Fruit fly (Drosophila melanogaster) whole organism, embryonic: ENCODE measurements around the gene GstD11.

Experiments used
- Aef1 ChIP-seq: fragments of 200-800 bp; sonication (Bioruptor generic); IDR thresholded peaks from 3 replicates; pipeline ENCODE4 v1.3.6; 2022; ENCODE audit warnings: missing biosample characterization, missing genetic modification characterization
- CG10565 ChIP-seq: fragments of 200-800 bp; sonication (Bioruptor generic); optimal IDR thresholded peaks from 3 replicates; lab custom pipeline; 2016; ENCODE audit warnings: missing biosample characterization, mild to moderate bottlenecking, missing genetic modification characterization
- CG11093 ChIP-seq: fragments of 200-800 bp; sonication (Bioruptor generic); IDR thresholded peaks from 3 replicates; pipeline ENCODE4 v1.3.6; 2022; ENCODE audit warnings: missing biosample characterization, missing genetic modification characterization
- CG11560 ChIP-seq: fragments of 200-800 bp; sonication (Bioruptor generic); IDR thresholded peaks from 3 replicates; pipeline ENCODE4 v1.3.6; 2022; ENCODE audit warnings: missing biosample characterization, missing genetic modification characterization
- CG15479 ChIP-seq: fragments of 200-800 bp; sonication (Bioruptor generic); optimal IDR thresholded peaks from 3 replicates; lab custom pipeline; 2019; ENCODE audit warnings: missing biosample characterization, mild to moderate bottlenecking, missing genetic modification characterization, moderate library complexity
- CG15514 ChIP-seq: fragments of 200-800 bp; sonication (Bioruptor generic); optimal IDR thresholded peaks from 3 replicates; lab custom pipeline; 2017; ENCODE audit warnings: missing biosample characterization, missing genetic modification characterization, mild to moderate bottlenecking, moderate library complexity, missing genetic modification reagents
- CG1602 ChIP-seq: fragments of 200-800 bp; sonication (Bioruptor generic); optimal IDR thresholded peaks from 3 replicates; lab custom pipeline; 2016; ENCODE audit warnings: missing biosample characterization, missing genetic modification characterization
- CG16813 ChIP-seq: fragments of 200-800 bp; sonication (Bioruptor generic); IDR thresholded peaks from 3 replicates; pipeline ENCODE4 v1.3.6; 2022; ENCODE audit warnings: missing biosample characterization, missing genetic modification characterization; ENCODE audit not compliant: partially characterized antibody
- CG16863 ChIP-seq: fragments of 200-800 bp; sonication (Bioruptor generic); optimal IDR thresholded peaks from 3 replicates; lab custom pipeline; 2016; ENCODE audit warnings: missing biosample characterization, missing genetic modification characterization
- CG17328 ChIP-seq: fragments of 200-800 bp; sonication (Bioruptor generic); IDR thresholded peaks from 2 replicates; pipeline ENCODE4 v1.3.6; 2022; ENCODE audit warnings: missing biosample characterization, missing genetic modification characterization
- CG17829 ChIP-seq: fragments of 200-800 bp; optimal IDR thresholded peaks from 2 replicates; lab custom pipeline; 2019; ENCODE audit warnings: missing biosample characterization, mild to moderate bottlenecking, missing genetic modification characterization, moderate library complexity
- CG18764 ChIP-seq: fragments of 200-800 bp; sonication (Bioruptor generic); optimal IDR thresholded peaks from 3 replicates; lab custom pipeline; 2016; ENCODE audit warnings: missing biosample characterization, missing genetic modification characterization
- CG2875 ChIP-seq: fragments of 200-800 bp; sonication (Bioruptor generic); optimal IDR thresholded peaks from 2 replicates; lab custom pipeline; 2017; ENCODE audit warnings: missing biosample characterization, mild to moderate bottlenecking, missing genetic modification characterization, missing genetic modification reagents
- CG31224 ChIP-seq: fragments of 200-800 bp; sonication (Bioruptor generic); IDR thresholded peaks from 2 replicates; pipeline ENCODE4 v1.3.6; 2022; ENCODE audit warnings: missing biosample characterization, missing genetic modification characterization
- CG3407 ChIP-seq: fragments of 200-800 bp; sonication (Bioruptor generic); optimal IDR thresholded peaks from 2 replicates; lab custom pipeline; 2018; ENCODE audit warnings: missing biosample characterization, mild to moderate bottlenecking, missing genetic modification characterization
- CG8281 ChIP-seq: fragments of 200-800 bp; sonication (Bioruptor generic); optimal IDR thresholded peaks from 2 replicates; lab custom pipeline; 2018; ENCODE audit warnings: missing biosample characterization, mild to moderate bottlenecking, missing genetic modification characterization, moderate library complexity
- CG8359 ChIP-seq: fragments of 200-800 bp; sonication (Bioruptor generic); optimal IDR thresholded peaks from 2 replicates; lab custom pipeline; 2017; ENCODE audit warnings: missing biosample characterization, mild to moderate bottlenecking, missing genetic modification characterization, borderline replicate concordance
- CG8924 ChIP-seq: fragments of 200-800 bp; optimal IDR thresholded peaks from 3 replicates; lab custom pipeline; 2019; ENCODE audit warnings: missing biosample characterization, mild to moderate bottlenecking, missing genetic modification characterization, moderate library complexity
- CG9727 ChIP-seq: fragments of 200-800 bp; sonication (Bioruptor generic); optimal IDR thresholded peaks from 3 replicates; lab custom pipeline; 2017; ENCODE audit warnings: missing biosample characterization, mild to moderate bottlenecking, missing genetic modification characterization
- CG9797 ChIP-seq: fragments of 200-800 bp; sonication (Bioruptor generic); optimal IDR thresholded peaks from 3 replicates; lab custom pipeline; 2018; ENCODE audit warnings: missing biosample characterization, mild to moderate bottlenecking, missing genetic modification characterization
- CHES-1-like ChIP-seq: fragments of 200-800 bp; sonication (Bioruptor generic); optimal IDR thresholded peaks from 2 replicates; lab custom pipeline; 2016; ENCODE audit warnings: missing biosample characterization, missing genetic modification characterization
- Dll ChIP-seq: fragments of 200-800 bp; sonication (Bioruptor generic); IDR thresholded peaks from 4 replicates; pipeline ENCODE4 v1.3.6; 2022; ENCODE audit warnings: missing biosample characterization, missing genetic modification characterization; ENCODE audit not compliant: partially characterized antibody
- Dref ChIP-seq: fragments of 200-800 bp; sonication (Bioruptor generic); IDR thresholded peaks from 2 replicates; pipeline ENCODE4 v1.3.6; 2022; ENCODE audit warnings: missing biosample characterization, missing genetic modification characterization
- Fer2 ChIP-seq: fragments of 200-800 bp; sonication (Bioruptor generic); optimal IDR thresholded peaks from 2 replicates; lab custom pipeline; 2018; ENCODE audit warnings: missing biosample characterization, mild to moderate bottlenecking, missing genetic modification characterization, moderate library complexity
- Hand ChIP-seq: fragments of 200-800 bp; sonication (Bioruptor generic); optimal IDR thresholded peaks from 2 replicates; lab custom pipeline; 2017; ENCODE audit warnings: mild to moderate bottlenecking, missing biosample characterization, missing genetic modification reagents, missing genetic modification characterization
- Hr3 ChIP-seq: fragments of 200-800 bp; sonication (Bioruptor generic); optimal IDR thresholded peaks from 3 replicates; lab custom pipeline; 2016; ENCODE audit warnings: missing biosample characterization, missing genetic modification characterization
- Meics ChIP-seq: fragments of 200-800 bp; sonication (Bioruptor generic); optimal IDR thresholded peaks from 2 replicates; lab custom pipeline; 2017; ENCODE audit warnings: missing biosample characterization, mild to moderate bottlenecking, missing genetic modification characterization
- Scr ChIP-seq: fragments of 200-800 bp; sonication (Bioruptor generic); IDR thresholded peaks from 2 replicates; pipeline ENCODE4 v1.3.6; 2022; ENCODE audit warnings: missing biosample characterization, missing genetic modification characterization; ENCODE audit not compliant: partially characterized antibody
- Six4 ChIP-seq: fragments of 200-800 bp; sonication (Bioruptor generic); optimal IDR thresholded peaks from 2 replicates; lab custom pipeline; 2016; ENCODE audit warnings: missing biosample characterization, missing genetic modification characterization
- Usf ChIP-seq: fragments of 200-800 bp; sonication (Bioruptor generic); optimal IDR thresholded peaks from 2 replicates; lab custom pipeline; 2017; ENCODE audit warnings: missing genotype, missing biosample characterization, missing genetic modification characterization
- ara ChIP-seq: fragments of 200-800 bp; sonication (Bioruptor generic); IDR thresholded peaks from 2 replicates; pipeline ENCODE4 v1.3.6; 2022; ENCODE audit warnings: missing biosample characterization, missing genetic modification characterization
- bowl ChIP-seq: fragments of 200-800 bp; sonication (Bioruptor generic); IDR thresholded peaks from 2 replicates; pipeline ENCODE4 v1.3.6; 2022; ENCODE audit warnings: missing biosample characterization, missing genetic modification characterization
- emc ChIP-seq: fragments of 200-800 bp; sonication (Bioruptor generic); optimal IDR thresholded peaks from 2 replicates; lab custom pipeline; 2016; ENCODE audit warnings: missing biosample characterization, missing genetic modification characterization
- ftz-f1 ChIP-seq: fragments of 200-800 bp; sonication (Bioruptor generic); optimal IDR thresholded peaks from 2 replicates; lab custom pipeline; 2016; ENCODE audit warnings: missing biosample characterization, missing genetic modification characterization
- gfzf ChIP-seq: fragments of 200-800 bp; sonication (Bioruptor generic); optimal IDR thresholded peaks from 2 replicates; lab custom pipeline; 2016; ENCODE audit warnings: missing biosample characterization, mild to moderate bottlenecking, missing genetic modification characterization, moderate library complexity
- gro ChIP-seq: fragments of 200-800 bp; sonication (Bioruptor generic); optimal IDR thresholded peaks from 2 replicates; lab custom pipeline; 2016; ENCODE audit warnings: missing biosample characterization, missing genetic modification characterization
- hb ChIP-seq: fragments of 200-800 bp; sonication (Bioruptor generic); IDR thresholded peaks from 3 replicates; pipeline ENCODE4 v1.3.6; 2022; ENCODE audit warnings: missing biosample characterization, missing genetic modification characterization; ENCODE audit not compliant: partially characterized antibody
- hbn ChIP-seq: fragments of 200-800 bp; sonication (Bioruptor generic); IDR thresholded peaks from 2 replicates; pipeline ENCODE4 v1.3.6; 2022; ENCODE audit warnings: missing biosample characterization, missing genetic modification characterization; ENCODE audit not compliant: partially characterized antibody
- hth ChIP-seq: fragments of >200 bp; optimal IDR thresholded peaks from 2 replicates; lab custom pipeline; 2017; ENCODE audit warnings: inconsistent platforms
- knrl ChIP-seq: fragments of 200-800 bp; sonication (Bioruptor generic); IDR thresholded peaks from 3 replicates; pipeline ENCODE4 v1.3.6; 2022; ENCODE audit warnings: missing biosample characterization, missing genetic modification characterization; ENCODE audit not compliant: partially characterized antibody
- mam ChIP-seq: fragments of 200-800 bp; sonication (Bioruptor generic); optimal IDR thresholded peaks from 3 replicates; lab custom pipeline; 2016; ENCODE audit warnings: missing biosample characterization, missing genetic modification characterization
- nau ChIP-seq: fragments of 200-800 bp; sonication (Bioruptor generic); optimal IDR thresholded peaks from 3 replicates; lab custom pipeline; 2017; ENCODE audit warnings: missing biosample characterization, mild to moderate bottlenecking, missing genetic modification characterization, missing genetic modification reagents
- nmo ChIP-seq: fragments of 200-800 bp; sonication (Bioruptor generic); optimal IDR thresholded peaks from 2 replicates; lab custom pipeline; 2018; ENCODE audit warnings: missing biosample characterization, mild to moderate bottlenecking, missing genetic modification characterization, moderate library complexity
- onecut ChIP-seq: fragments of 200-800 bp; sonication (Bioruptor generic); IDR thresholded peaks from 2 replicates; pipeline ENCODE4 v1.3.6; 2022; ENCODE audit warnings: missing biosample characterization, missing genetic modification characterization
- org-1 ChIP-seq: fragments of 200-800 bp; sonication (Bioruptor generic); optimal IDR thresholded peaks from 2 replicates; lab custom pipeline; 2017; ENCODE audit warnings: missing biosample characterization, missing genetic modification characterization
- peb ChIP-seq: fragments of 200-800 bp; sonication (Bioruptor generic); IDR thresholded peaks from 2 replicates; pipeline ENCODE4 v1.3.6; 2022; ENCODE audit warnings: missing biosample characterization, missing genetic modification characterization
- sens ChIP-seq: fragments of 200-800 bp; sonication (Bioruptor generic); peaks from one replicate; lab custom pipeline; 2016; ENCODE audit warnings: missing biosample characterization, missing genetic modification characterization
- shn ChIP-seq: fragments of 200-800 bp; sonication (Bioruptor generic); optimal IDR thresholded peaks from 3 replicates; lab custom pipeline; 2016; ENCODE audit warnings: missing biosample characterization, missing genetic modification characterization
- ssp ChIP-seq: fragments of 200-800 bp; sonication (Bioruptor generic); IDR thresholded peaks from 2 replicates; pipeline ENCODE4 v1.3.6; 2022; ENCODE audit warnings: missing biosample characterization, missing genetic modification characterization
- tgo ChIP-seq: fragments of 200-800 bp; sonication (Bioruptor generic); IDR thresholded peaks from 3 replicates; pipeline ENCODE4 v1.3.6; 2022; ENCODE audit warnings: missing biosample characterization, missing genetic modification characterization
- zf30C ChIP-seq: fragments of 200-800 bp; sonication (Bioruptor generic); optimal IDR thresholded peaks from 3 replicates; lab custom pipeline; 2018; ENCODE audit warnings: missing biosample characterization, mild to moderate bottlenecking, missing genetic modification characterization

The GstD11 gene

DNA sequence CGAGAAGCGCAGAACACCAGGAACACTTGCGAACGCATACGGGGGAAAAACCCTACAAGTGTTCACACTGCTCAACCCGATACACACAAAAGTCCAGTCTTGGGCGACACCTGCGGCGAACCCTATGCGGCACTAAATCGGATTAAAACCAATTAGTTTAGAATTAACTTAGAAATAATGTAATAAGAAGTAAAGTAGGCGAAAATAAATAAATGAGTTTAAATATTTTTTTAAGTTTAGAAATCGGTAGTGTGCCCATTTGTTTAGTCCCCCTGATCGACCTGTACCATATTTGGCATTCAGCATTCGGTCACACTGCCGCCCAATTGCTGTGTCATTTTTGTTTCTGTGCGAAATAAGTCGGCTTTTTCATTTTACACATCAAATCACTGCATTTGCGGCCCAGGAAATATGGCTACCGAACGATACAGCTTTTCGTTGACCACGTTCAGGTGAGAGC lies 47.9 kb downstream of the GstD11 start, which contains the start of gene Prosalpha2 (continued):
- peak; percentile 33 for TF ChIP-seq CG17829
- no peak; the same call in 2 of the 3 replicates for TF ChIP-seq CG16813 (GFP tag; lab: Robert Waterston, UW)
- TF ChIP-seq zf30C (GFP tag; lab: Kevin White, UChicago), result peak; percentile 19
- no peak for TF ChIP-seq CG9727 (GFP tag; lab: Kevin White, UChicago)
- no peak for TF ChIP-seq CG17328 (GFP tag; lab: Robert Waterston, UW)
- TF ChIP-seq nmo (GFP tag; lab: Kevin White, UChicago), result peak; percentile 42
- no peak for TF ChIP-seq hth (lab: Kevin White, UChicago)
- TF ChIP-seq CG31224 (GFP tag; lab: Robert Waterston, UW), result no peak
- TF ChIP-seq CG16863 (GFP tag; lab: Kevin White, UChicago), result no peak
- TF ChIP-seq emc (GFP tag; lab: Kevin White, UChicago), result no peak
- TF ChIP-seq gfzf (GFP tag; lab: Kevin White, UChicago), result peak; percentile 83
- TF ChIP-seq sens, result peak; percentile 33
- TF ChIP-seq ssp (GFP tag; lab: Robert Waterston, UW), result peak; percentile 38
- no peak for TF ChIP-seq Usf
- TF ChIP-seq Hand (GFP tag; lab: Kevin White, UChicago), result no peak
- TF ChIP-seq CG11093, result no peak; the same call in 2 of the 3 replicates
- TF ChIP-seq nau, result no peak
- TF ChIP-seq Six4 (GFP tag; lab: Kevin White, UChicago), result no peak
- TF ChIP-seq Dref (GFP tag; lab: Robert Waterston, UW), result peak; percentile 25; the same call in 1 of the 2 replicates
- TF ChIP-seq Aef1 (GFP tag; lab: Robert Waterston, UW), result no peak
- no peak for TF ChIP-seq Scr (GFP tag; lab: Robert Waterston, UW)
- TF ChIP-seq Hr3 (GFP tag; lab: Kevin White, UChicago), result no peak
- TF ChIP-seq shn (GFP tag; lab: Kevin White, UChicago), result no peak
- TF ChIP-seq CG8924, result peak; percentile 11
- TF ChIP-seq hbn (GFP tag; lab: Robert Waterston, UW), result no peak
- TF ChIP-seq org-1 (GFP tag; lab: Kevin White, UChicago), result no peak
- TF ChIP-seq ara (GFP tag; lab: Robert Waterston, UW), result no peak
- TF ChIP-seq peb (GFP tag; lab: Robert Waterston, UW), result no peak
- TF ChIP-seq CG2875 (GFP tag; lab: Kevin White, UChicago), result no peak
- peak; percentile 62 for TF ChIP-seq CG15514 (GFP tag; lab: Kevin White, UChicago)
- TF ChIP-seq CG11560 (tag; lab: Robert Waterston, UW), result no peak
- no peak for TF ChIP-seq hb
- TF ChIP-seq CG15479, result no peak
- no peak for TF ChIP-seq mam
- no peak for TF ChIP-seq CG8359 (GFP tag; lab: Kevin White, UChicago)
- TF ChIP-seq tgo (GFP tag; lab: Robert Waterston, UW), result no peak
- TF ChIP-seq CG8281 (tag; lab: Kevin White, UChicago), result no peak
- TF ChIP-seq knrl (GFP tag; lab: Robert Waterston, UW), result no peak
- no peak for TF ChIP-seq gro
- TF ChIP-seq Dll, result 0 out of 4 replicates have a peak, but pooled peaks have one; percentile 29
- peak; percentile 84 for TF ChIP-seq CG9797
- TF ChIP-seq ftz-f1 (GFP tag; lab: Kevin White, UChicago), result no peak
- TF ChIP-seq Meics (GFP tag; lab: Kevin White, UChicago), result no peak
- TF ChIP-seq Fer2 (tag; lab: Kevin White, UChicago), result no peak
- no peak for TF ChIP-seq CG10565 (GFP tag; lab: Kevin White, UChicago)
- TF ChIP-seq CHES-1-like (GFP tag; lab: Kevin White, UChicago), result no peak
- TF ChIP-seq CG18764 (GFP tag; lab: Kevin White, UChicago), result no peak
- TF ChIP-seq CG1602 (GFP tag; lab: Kevin White, UChicago), result no peak
- TF ChIP-seq CG3407 (GFP tag; lab: Kevin White, UChicago), result no peak
- no peak for TF ChIP-seq onecut (GFP tag; lab: Robert Waterston, UW)
- no peak for TF ChIP-seq bowl (GFP tag; lab: Robert Waterston, UW)
